Fruit fly (Drosophila melanogaster) whole organism: ENCODE results near the gene CG18581.

ENCODE experiments used
- CG8478 ChIP-seq: fragments of >200 bp; optimal IDR thresholded peaks from 2 replicates; lab custom pipeline; 2018; ENCODE audit warnings: inconsistent platforms
- EcR ChIP-seq, 2 experiments: fragments of >200 bp; optimal IDR thresholded peaks; 2 replicates each; lab custom pipeline; 2017; ENCODE audit warnings: missing biosample characterization in 2 of 2, missing genetic modification characterization in 2 of 2, missing genetic modification reagents in 2 of 2
- pan ChIP-seq: fragments of >200 bp; optimal IDR thresholded peaks from 2 replicates; lab custom pipeline; 2017
- psq ChIP-seq: fragments of >200 bp; optimal IDR thresholded peaks from 2 replicates; lab custom pipeline; 2017
- usp ChIP-seq: fragments of >200 bp; optimal IDR thresholded peaks from 2 replicates; lab custom pipeline; 2017; ENCODE audit warnings: missing biosample characterization, missing genetic modification characterization, mixed read lengths

- no peak for TF ChIP-seq pan (lab: Kevin White, UChicago)
- TF ChIP-seq CG8478 (lab: Kevin White, UChicago), result no peak
- TF ChIP-seq usp (GFP tag; lab: Kevin White, UChicago), result no peak
- no peak for TF ChIP-seq EcR (GFP tag; optimal IDR thresholded peaks at IDR 0.05; lab: Kevin White, UChicago)
- no peak for TF ChIP-seq psq (lab: Kevin White, UChicago)
Measured at dm6 chr3L:15013296-15013695, 36.7 kb downstream of the CG18581 start.
